Fruit fly (Drosophila melanogaster) whole organism, embryonic: ENCODE measurements around the gene CG43165.
A peak's percentile ranks its signal among the peaks of the same experiment; 100 is the strongest.

ENCODE experiments used
- Antp ChIP-seq: fragments of 200-800 bp; sonication (Bioruptor generic); optimal IDR thresholded peaks from 3 replicates; lab custom pipeline; 2016; ENCODE audit warnings: missing biosample characterization, missing genetic modification characterization
- Awh ChIP-seq: fragments of 200-800 bp; sonication (Bioruptor generic); IDR thresholded peaks from 2 replicates; pipeline ENCODE4, ENCODE4 v1.3.6; 2022; ENCODE audit warnings: missing biosample characterization, missing genetic modification characterization
- BtbVII ChIP-seq: fragments of 200-800 bp; sonication (Bioruptor generic); optimal IDR thresholded peaks from 3 replicates; lab custom pipeline; 2017; ENCODE audit warnings: missing biosample characterization, mild to moderate bottlenecking, missing genetic modification characterization
- CG1024 ChIP-seq: fragments of 200-800 bp; sonication (Bioruptor generic); IDR thresholded peaks from 2 replicates; pipeline ENCODE4 v1.3.6; 2022; ENCODE audit warnings: missing biosample characterization, missing genetic modification characterization
- CG10366 ChIP-seq: fragments of 200-800 bp; sonication (Bioruptor generic); IDR thresholded peaks from 2 replicates; pipeline ENCODE4 v1.3.6; 2022; ENCODE audit warnings: missing biosample characterization, missing genetic modification characterization
- CG10431 ChIP-seq: fragments of 200-800 bp; sonication (Bioruptor generic); optimal IDR thresholded peaks from 3 replicates; lab custom pipeline; 2018; ENCODE audit warnings: missing biosample characterization, mild to moderate bottlenecking, missing genetic modification characterization
- CG12071 ChIP-seq: fragments of 200-800 bp; sonication (Bioruptor generic); optimal IDR thresholded peaks from 3 replicates; lab custom pipeline; 2018; ENCODE audit warnings: missing biosample characterization, mild to moderate bottlenecking, missing genetic modification characterization
- CG13624 ChIP-seq: fragments of 200-800 bp; sonication (Bioruptor generic); optimal IDR thresholded peaks from 2 replicates; lab custom pipeline; 2016; ENCODE audit warnings: missing biosample characterization, missing genetic modification characterization
- CG14441 ChIP-seq: fragments of 200-800 bp; sonication (Bioruptor generic); IDR thresholded peaks from 2 replicates; pipeline ENCODE4 v1.3.6; 2022; ENCODE audit warnings: missing biosample characterization, missing genetic modification characterization
- CG16813 ChIP-seq: fragments of 200-800 bp; sonication (Bioruptor generic); IDR thresholded peaks from 3 replicates; pipeline ENCODE4 v1.3.6; 2022; ENCODE audit warnings: missing biosample characterization, missing genetic modification characterization; ENCODE audit not compliant: partially characterized antibody
- CG17361 ChIP-seq: fragments of 200-800 bp; sonication (Bioruptor generic); IDR thresholded peaks from 3 replicates; pipeline ENCODE4 v1.3.6; 2022; ENCODE audit warnings: missing biosample characterization, missing genetic modification characterization
- CG18764 ChIP-seq: fragments of 200-800 bp; sonication (Bioruptor generic); optimal IDR thresholded peaks from 3 replicates; lab custom pipeline; 2016; ENCODE audit warnings: missing biosample characterization, missing genetic modification characterization
- CG30431 ChIP-seq: fragments of 200-800 bp; sonication (Bioruptor generic); optimal IDR thresholded peaks from 2 replicates; lab custom pipeline; 2017; ENCODE audit warnings: missing biosample characterization, missing genetic modification characterization
- CG31365 ChIP-seq: fragments of 200-800 bp; sonication (Bioruptor generic); optimal IDR thresholded peaks from 2 replicates; lab custom pipeline; 2018; ENCODE audit warnings: missing biosample characterization, mild to moderate bottlenecking, missing genetic modification characterization
- CG3281 ChIP-seq: fragments of 200-800 bp; sonication (Bioruptor generic); optimal IDR thresholded peaks from 3 replicates; lab custom pipeline; 2017; ENCODE audit warnings: missing biosample characterization, mild to moderate bottlenecking, missing genetic modification characterization
- CG33557 ChIP-seq: fragments of 200-800 bp; sonication (Bioruptor generic); optimal IDR thresholded peaks from 2 replicates; lab custom pipeline; 2019; ENCODE audit warnings: missing biosample characterization, mild to moderate bottlenecking, missing genetic modification characterization, moderate library complexity
- CG4282 ChIP-seq: fragments of 200-800 bp; sonication (Bioruptor generic); optimal IDR thresholded peaks from 2 replicates; lab custom pipeline; 2016; ENCODE audit warnings: missing biosample characterization, missing genetic modification characterization
- CG4707 ChIP-seq: fragments of 200-800 bp; sonication (Bioruptor generic); optimal IDR thresholded peaks from 2 replicates; lab custom pipeline; 2018; ENCODE audit warnings: missing biosample characterization, mild to moderate bottlenecking, missing genetic modification characterization, moderate library complexity
- CG6854 ChIP-seq: fragments of 200-800 bp; sonication (Bioruptor generic); optimal IDR thresholded peaks from 3 replicates; lab custom pipeline; 2017; ENCODE audit warnings: missing biosample characterization, mild to moderate bottlenecking, missing genetic modification characterization
- CG9727 ChIP-seq: fragments of 200-800 bp; sonication (Bioruptor generic); optimal IDR thresholded peaks from 3 replicates; lab custom pipeline; 2017; ENCODE audit warnings: missing biosample characterization, mild to moderate bottlenecking, missing genetic modification characterization
- CG9817 ChIP-seq: fragments of 200-800 bp; sonication (Bioruptor generic); optimal IDR thresholded peaks from 2 replicates; lab custom pipeline; 2018; ENCODE audit warnings: missing biosample characterization, mild to moderate bottlenecking, missing genetic modification characterization, moderate library complexity
- CrebB ChIP-seq: fragments of 200-800 bp; sonication (Bioruptor generic); optimal IDR thresholded peaks from 3 replicates; lab custom pipeline; 2018; ENCODE audit warnings: missing biosample characterization, mild to moderate bottlenecking, missing genetic modification characterization
- Dad ChIP-seq: fragments of 200-800 bp; sonication (Bioruptor generic); optimal IDR thresholded peaks from 3 replicates; lab custom pipeline; 2016; ENCODE audit warnings: missing biosample characterization, missing genetic modification characterization
- Dll ChIP-seq: fragments of 200-800 bp; sonication (Bioruptor generic); IDR thresholded peaks from 4 replicates; pipeline ENCODE4 v1.3.6; 2022; ENCODE audit warnings: missing biosample characterization, missing genetic modification characterization; ENCODE audit not compliant: partially characterized antibody
- Doc2 ChIP-seq: fragments of 200-800 bp; sonication (Bioruptor generic); IDR thresholded peaks from 2 replicates; pipeline ENCODE4 v1.3.6; 2022; ENCODE audit warnings: missing biosample characterization, missing genetic modification characterization
- Doc3 ChIP-seq: fragments of 200-800 bp; sonication (Bioruptor generic); IDR thresholded peaks from 3 replicates; pipeline ENCODE4 v1.3.6; 2022; ENCODE audit warnings: missing biosample characterization, missing genetic modification characterization; ENCODE audit not compliant: partially characterized antibody
- Dp ChIP-seq: fragments of 200-800 bp; sonication (Bioruptor generic); optimal IDR thresholded peaks from 2 replicates; lab custom pipeline; 2018; ENCODE audit warnings: missing biosample characterization, mild to moderate bottlenecking, missing genetic modification characterization, moderate library complexity
- GATAe ChIP-seq: fragments of 200-800 bp; sonication (Bioruptor generic); conservative IDR thresholded peaks from 2 replicates; pipeline ENCODE4 v1.3.6; 2022; ENCODE audit warnings: missing biosample characterization, missing genetic modification characterization
- HHEX ChIP-seq: fragments of 200-800 bp; sonication (Bioruptor generic); optimal IDR thresholded peaks from 3 replicates; lab custom pipeline; 2017; ENCODE audit warnings: missing biosample characterization, mild to moderate bottlenecking, missing genetic modification characterization, missing genetic modification reagents
- Hr39 ChIP-seq: fragments of >200 bp; optimal IDR thresholded peaks from 2 replicates; lab custom pipeline; 2017
- Jarid2 ChIP-seq: fragments of 200-800 bp; sonication (Bioruptor generic); optimal IDR thresholded peaks from 3 replicates; lab custom pipeline; 2017; ENCODE audit warnings: mild to moderate bottlenecking, missing biosample characterization, missing genetic modification reagents, missing genetic modification characterization
- Max ChIP-seq: fragments of 200-800 bp; sonication (Bioruptor generic); optimal IDR thresholded peaks from 2 replicates; lab custom pipeline; 2016; ENCODE audit warnings: missing biosample characterization, mild to moderate bottlenecking, missing genetic modification characterization
- Oaz ChIP-seq: fragments of 200-800 bp; sonication (Bioruptor generic); IDR thresholded peaks from 2 replicates; pipeline ENCODE4 v1.3.6; 2022; ENCODE audit warnings: missing biosample characterization, missing genetic modification characterization
- Scr ChIP-seq: fragments of 200-800 bp; sonication (Bioruptor generic); IDR thresholded peaks from 2 replicates; pipeline ENCODE4 v1.3.6; 2022; ENCODE audit warnings: missing biosample characterization, missing genetic modification characterization; ENCODE audit not compliant: partially characterized antibody
- Sry-β ChIP-seq: fragments of 200-800 bp; sonication (Bioruptor generic); optimal IDR thresholded peaks from 2 replicates; lab custom pipeline; 2018; ENCODE audit warnings: missing biosample characterization, mild to moderate bottlenecking, missing genetic modification characterization, moderate library complexity
- Xbp1 ChIP-seq: fragments of 200-800 bp; sonication (Bioruptor generic); optimal IDR thresholded peaks from 3 replicates; lab custom pipeline; 2016; ENCODE audit warnings: missing biosample characterization, mild to moderate bottlenecking, missing genetic modification characterization
- az2 ChIP-seq: fragments of 200-800 bp; sonication (Bioruptor generic); optimal IDR thresholded peaks from 3 replicates; lab custom pipeline; 2016; ENCODE audit warnings: missing biosample characterization, missing genetic modification characterization
- btn ChIP-seq: fragments of 200-800 bp; sonication (Bioruptor generic); optimal IDR thresholded peaks from 2 replicates; lab custom pipeline; 2016; ENCODE audit warnings: missing biosample characterization, missing genetic modification characterization
- cas ChIP-seq: fragments of 200-800 bp; sonication (Bioruptor generic); IDR thresholded peaks from 2 replicates; pipeline ENCODE4 v1.3.6; 2022; ENCODE audit warnings: missing biosample characterization, missing genetic modification characterization
- corto ChIP-seq: fragments of 200-800 bp; sonication (Bioruptor generic); optimal IDR thresholded peaks from 2 replicates; lab custom pipeline; 2016; ENCODE audit warnings: missing biosample characterization, mild to moderate bottlenecking, missing genetic modification characterization, moderate library complexity
- dan ChIP-seq: fragments of 200-800 bp; sonication (Bioruptor generic); IDR thresholded peaks from 2 replicates; pipeline ENCODE4 v1.3.6; 2022; ENCODE audit warnings: missing biosample characterization, missing genetic modification characterization
- disco-r ChIP-seq: fragments of 200-800 bp; sonication (Bioruptor generic); optimal IDR thresholded peaks from 2 replicates; lab custom pipeline; 2016; ENCODE audit warnings: missing biosample characterization, missing genetic modification characterization
- dmrt99B ChIP-seq: fragments of 200-800 bp; sonication (Bioruptor generic); optimal IDR thresholded peaks from 2 replicates; lab custom pipeline; 2018; ENCODE audit warnings: missing biosample characterization, mild to moderate bottlenecking, missing genetic modification characterization, moderate library complexity
- ewg ChIP-seq: fragments of 200-800 bp; sonication (Bioruptor generic); optimal IDR thresholded peaks from 3 replicates; lab custom pipeline; 2017; ENCODE audit warnings: mild to moderate bottlenecking, missing biosample characterization, missing genetic modification reagents, missing genetic modification characterization
- gfzf ChIP-seq: fragments of 200-800 bp; sonication (Bioruptor generic); optimal IDR thresholded peaks from 2 replicates; lab custom pipeline; 2016; ENCODE audit warnings: missing biosample characterization, mild to moderate bottlenecking, missing genetic modification characterization, moderate library complexity
- gsb ChIP-seq: fragments of 200-800 bp; sonication (Bioruptor generic); IDR thresholded peaks from 2 replicates; pipeline ENCODE4 v1.3.6; 2022; ENCODE audit warnings: missing biosample characterization, missing genetic modification characterization
- jing ChIP-seq: fragments of 200-800 bp; sonication (Bioruptor generic); optimal IDR thresholded peaks from 2 replicates; lab custom pipeline; 2018; ENCODE audit warnings: missing biosample characterization, mild to moderate bottlenecking, missing genetic modification characterization
- lola ChIP-seq, 3 experiments: fragments of >200 bp in 2 of 3; fragments of 200-800 bp in 1 of 3; sonication (Bioruptor generic) in 1 of 3; optimal IDR thresholded peaks; 2 replicates each; lab custom pipeline; 2017 to 2019; ENCODE audit warnings: missing biosample characterization in 3 of 3, missing genetic modification characterization in 3 of 3, mild to moderate bottlenecking in 1 of 3, moderate library complexity in 1 of 3
- sima ChIP-seq: fragments of 200-800 bp; sonication (Bioruptor generic); optimal IDR thresholded peaks from 2 replicates; lab custom pipeline; 2016; ENCODE audit warnings: missing biosample characterization, missing genetic modification characterization
- stwl ChIP-seq: fragments of 200-800 bp; sonication (Bioruptor generic); optimal IDR thresholded peaks from 3 replicates; lab custom pipeline; 2018; ENCODE audit warnings: missing biosample characterization, mild to moderate bottlenecking, missing genetic modification characterization, moderate library complexity

The CG43165 gene

DNA sequence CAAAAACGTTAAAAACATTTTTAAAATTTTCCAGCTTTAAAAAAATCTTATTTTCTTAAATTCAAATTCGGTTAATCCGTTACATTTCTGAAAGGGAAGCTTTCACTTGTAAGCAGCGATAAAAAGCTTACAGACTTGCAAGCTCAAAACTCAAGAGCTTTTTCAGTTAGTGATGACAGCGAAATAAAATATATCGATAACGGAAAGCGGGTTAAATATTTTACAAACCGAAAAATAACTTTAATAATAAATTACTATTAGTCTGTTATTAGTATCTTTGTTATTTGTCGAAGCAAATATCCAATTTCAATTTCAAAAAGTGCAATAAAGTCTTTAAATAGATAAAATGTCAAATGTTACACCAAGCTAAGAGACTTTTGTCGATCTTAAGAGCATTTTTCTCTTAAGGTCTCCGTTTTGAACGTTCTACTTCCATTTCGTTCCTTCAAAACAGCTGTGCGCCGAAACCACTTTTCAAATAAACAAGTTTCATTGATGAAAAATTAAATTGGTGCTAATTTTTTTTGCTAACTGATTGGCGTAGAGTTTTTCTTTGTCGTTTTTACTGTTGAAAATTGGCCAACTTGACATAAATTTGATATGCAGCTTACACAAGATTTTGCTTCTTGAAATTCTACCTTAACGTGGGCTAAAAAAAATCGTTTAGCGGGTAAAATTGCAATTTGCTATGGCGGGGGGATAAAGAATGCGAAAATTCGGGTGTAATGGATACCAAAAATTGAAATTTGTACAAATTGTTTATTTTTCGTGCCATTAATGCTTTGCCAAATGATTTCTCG is 46.4 kb downstream of the CG43165 start (continued):
- TF ChIP-seq CG31365 (no peak), corto (GFP tag; lab: Kevin White, UChicago) (peak; percentile 6), dan (GFP tag; lab: Robert Waterston, UW) (no peak), Hr39 (lab: Kevin White, UChicago) (no peak), Dp (GFP tag; lab: Kevin White, UChicago) (peak; percentile 31), Awh (no peak), gsb (no peak), Doc3 (GFP tag; lab: Robert Waterston, UW) (peak; percentile 84), Max (GFP tag; lab: Kevin White, UChicago) (no peak), disco-r (GFP tag; lab: Kevin White, UChicago) (no peak), Doc2 (no peak), ewg (GFP tag; lab: Kevin White, UChicago) (no peak), CG1024 (GFP tag; lab: Robert Waterston, UW) (no peak), az2 (GFP tag; lab: Kevin White, UChicago) (no peak), CG4707 (GFP tag; lab: Kevin White, UChicago) (no peak), CG30431 (no peak), CG10431 (no peak), CG12071 (GFP tag; lab: Kevin White, UChicago) (no peak), CG14441 (GFP tag; lab: Robert Waterston, UW) (no peak), Antp (GFP tag; lab: Kevin White, UChicago) (no peak), Sry-β (GFP tag; lab: Kevin White, UChicago) (no peak), btn (GFP tag; lab: Kevin White, UChicago) (no peak), sima (no peak), CrebB (peak; percentile 9), gfzf (GFP tag; lab: Kevin White, UChicago) (no peak), CG9727 (no peak), Dll (GFP tag; lab: Robert Waterston, UW) (peak; percentile 87), CG4282 (GFP tag; lab: Kevin White, UChicago) (no peak), Xbp1 (GFP tag; lab: Kevin White, UChicago) (no peak), stwl (tag; lab: Kevin White, UChicago) (peak; percentile 14), dmrt99B (tag; lab: Kevin White, UChicago) (no peak), jing (GFP tag; lab: Kevin White, UChicago) (no peak), CG16813 (GFP tag; lab: Robert Waterston, UW) (no peak), CG3281 (GFP tag; lab: Kevin White, UChicago) (no peak), CG6854 (GFP tag; lab: Kevin White, UChicago) (no peak), CG18764 (no peak), Oaz (GFP tag; lab: Robert Waterston, UW) (no peak), GATAe (GFP tag; lab: Robert Waterston, UW) (no peak), CG9817 (tag; lab: Kevin White, UChicago) (no peak), Dad (GFP tag; lab: Kevin White, UChicago) (no peak), CG13624 (GFP tag; lab: Kevin White, UChicago) (no peak), CG10366 (GFP tag; lab: Robert Waterston, UW) (no peak), Scr (GFP tag; lab: Robert Waterston, UW) (peak; percentile 78), Jarid2 (GFP tag; lab: Kevin White, UChicago) (no peak), CG17361 (GFP tag; lab: Robert Waterston, UW) (no peak), cas (no peak), HHEX (GFP tag; lab: Kevin White, UChicago) (no peak), lola (GFP tag; optimal IDR thresholded peaks at IDR 0.05; lab: Kevin White, UChicago) (no peak), CG33557 (GFP tag; lab: Kevin White, UChicago) (no peak), BtbVII (no peak)
